Fruit fly (Drosophila melanogaster) whole organism, wandering third instar larva: Measurements from ENCODE around the gene CG15517.

Experiments used
- CG32264 ChIP-seq: fragments of 200-800 bp; sonication (Bioruptor generic); optimal IDR thresholded peaks from 2 replicates; lab custom pipeline; 2016; ENCODE audit warnings: missing biosample characterization, missing genetic modification characterization
- CG9705 ChIP-seq: fragments of 200-800 bp; sonication (Bioruptor generic); optimal IDR thresholded peaks from 2 replicates; lab custom pipeline; 2018; ENCODE audit warnings: missing biosample characterization, mild to moderate bottlenecking, missing genetic modification characterization
- CrebA ChIP-seq: fragments of 200-800 bp; sonication (Bioruptor generic); optimal IDR thresholded peaks from 2 replicates; lab custom pipeline; 2016; ENCODE audit warnings: missing biosample characterization, mild to moderate bottlenecking, missing genetic modification characterization, borderline replicate concordance
- Dif ChIP-seq: fragments of 200-275, 200-300 bp; sonication (Bioruptor generic); optimal IDR thresholded peaks from 2 replicates; lab custom pipeline; 2018; ENCODE audit warnings: missing biosample characterization, missing genetic modification characterization; ENCODE audit not compliant: partially characterized antibody
- Hnf4 ChIP-seq: fragments of 200-800 bp; sonication (Bioruptor generic); optimal IDR thresholded peaks from 2 replicates; lab custom pipeline; 2016; ENCODE audit warnings: missing biosample characterization, mild to moderate bottlenecking, missing genetic modification characterization
- Hr78 ChIP-seq: fragments of >200 bp; optimal IDR thresholded peaks from 2 replicates; lab custom pipeline; 2017; ENCODE audit warnings: missing biosample characterization, missing genetic modification characterization
- Hr83 ChIP-seq: fragments of 200-300 bp; sonication (Bioruptor generic); optimal IDR thresholded peaks from 2 replicates; lab custom pipeline; 2016; ENCODE audit warnings: missing biosample characterization, mild to moderate bottlenecking, missing genetic modification characterization, moderate library complexity; ENCODE audit not compliant: poor library complexity, severe bottlenecking
- Jra ChIP-seq: sonication (Bioruptor generic); optimal IDR thresholded peaks from 2 replicates; lab custom pipeline; 2016; ENCODE audit warnings: missing biosample characterization, missing genetic modification characterization
- Myc ChIP-seq: fragments of >200 bp; optimal IDR thresholded peaks from 2 replicates; lab custom pipeline; 2017
- N ChIP-seq: fragments of >200 bp; optimal IDR thresholded peaks from 2 replicates; lab custom pipeline; 2018; ENCODE audit warnings: missing biosample characterization, missing external identifiers, missing genetic modification characterization
- OdsH ChIP-seq: fragments of 200-800 bp; sonication (Bioruptor generic); optimal IDR thresholded peaks from 2 replicates; lab custom pipeline; 2016; ENCODE audit warnings: missing biosample characterization, mild to moderate bottlenecking, missing genetic modification characterization
- Rel ChIP-seq, 2 experiments: fragments of 200-800 bp; sonication (Bioruptor generic) in 1 of 2; optimal IDR thresholded peaks; 2 replicates in 1 of 2; 3 replicates in 1 of 2; lab custom pipeline; 2016 to 2019; ENCODE audit warnings: mild to moderate bottlenecking in 2 of 2, missing biosample characterization in 2 of 2, missing genetic modification characterization in 2 of 2, moderate library complexity in 1 of 2
- Sp1 ChIP-seq: fragments of 200-800 bp; sonication (Bioruptor generic); optimal IDR thresholded peaks from 3 replicates; lab custom pipeline; 2019; ENCODE audit warnings: missing biosample characterization, mild to moderate bottlenecking, missing genetic modification characterization, moderate library complexity
- Vsx2 ChIP-seq: fragments of 200-300, 225-300 bp; sonication (Bioruptor generic); optimal IDR thresholded peaks from 2 replicates; lab custom pipeline; 2018; ENCODE audit warnings: missing biosample characterization, missing genetic modification characterization; ENCODE audit not compliant: partially characterized antibody
- br ChIP-seq: fragments of 200-800 bp; sonication (Bioruptor generic); optimal IDR thresholded peaks from 2 replicates; lab custom pipeline; 2016; ENCODE audit warnings: missing biosample characterization, missing genetic modification characterization
- dl ChIP-seq, 2 experiments: fragments of 175-275, 200-275 bp in 1 of 2; fragments of 200-275 bp in 1 of 2; sonication (Bioruptor generic); optimal IDR thresholded peaks; lab custom pipeline; 2018; ENCODE audit warnings: mild to moderate bottlenecking in 2 of 2, missing biosample characterization in 2 of 2, missing genetic modification characterization in 2 of 2, moderate library complexity in 2 of 2; ENCODE audit not compliant: partially characterized antibody in 2 of 2, insufficient read depth in 1 of 2
- dsf ChIP-seq: sonication (Bioruptor generic); optimal IDR thresholded peaks from 2 replicates; lab custom pipeline; 2016; ENCODE audit warnings: missing biosample characterization, missing genetic modification characterization, borderline replicate concordance
- foxo ChIP-seq, 2 experiments: fragments of 200-800 bp; sonication (Bioruptor generic); optimal IDR thresholded peaks; 2 replicates in 1 of 2; 3 replicates in 1 of 2; lab custom pipeline; 2016 to 2017; ENCODE audit warnings: missing biosample characterization in 2 of 2, missing genetic modification characterization in 2 of 2
- h ChIP-seq: fragments of 200-800 bp; sonication (Bioruptor generic); optimal IDR thresholded peaks from 3 replicates; lab custom pipeline; 2016; ENCODE audit warnings: missing biosample characterization, mild to moderate bottlenecking, missing genetic modification characterization
- jim ChIP-seq: fragments of 175-275, 200-325 bp; sonication (Bioruptor generic); optimal IDR thresholded peaks from 2 replicates; lab custom pipeline; 2016; ENCODE audit warnings: missing biosample characterization, mild to moderate bottlenecking, missing genetic modification characterization
- pan ChIP-seq: fragments of >200 bp; optimal IDR thresholded peaks from 2 replicates; lab custom pipeline; 2017
- psq ChIP-seq: fragments of 200-800 bp; sonication (Bioruptor generic); optimal IDR thresholded peaks from 3 replicates; lab custom pipeline; 2017; ENCODE audit warnings: missing biosample characterization, mild to moderate bottlenecking, missing genetic modification characterization, moderate library complexity
- rgr ChIP-seq: fragments of 200-800 bp; sonication (Bioruptor generic); optimal IDR thresholded peaks from 3 replicates; lab custom pipeline; 2016; ENCODE audit warnings: missing biosample characterization, mild to moderate bottlenecking, missing genetic modification characterization
- sage ChIP-seq: fragments of 200-800 bp; sonication (Bioruptor generic); optimal IDR thresholded peaks from 2 replicates; lab custom pipeline; 2016; ENCODE audit warnings: missing biosample characterization, mild to moderate bottlenecking, missing genetic modification characterization
- sv ChIP-seq: fragments of 200-800 bp; sonication (Bioruptor generic); optimal IDR thresholded peaks from 3 replicates; lab custom pipeline; 2016; ENCODE audit warnings: missing biosample characterization, missing genetic modification characterization
- usp ChIP-seq: fragments of >200 bp; optimal IDR thresholded peaks from 2 replicates; lab custom pipeline; 2017; ENCODE audit warnings: missing biosample characterization, missing genetic modification characterization
- woc ChIP-seq: sonication (Bioruptor generic); optimal IDR thresholded peaks from 2 replicates; lab custom pipeline; 2016; ENCODE audit warnings: missing biosample characterization, mild to moderate bottlenecking, missing genetic modification characterization

Gene CG15517

dm6 chr3R:29903775-29904356 is at the start of gene CG15517:
Gene CG15517, minus strand, starts transcription at chr3R:29903825.
- peak; percentile 29 for TF ChIP-seq Dif (GFP tag; lab: Kevin White, UChicago)
- peak in 1 of 2 experiments; percentile 7 for TF ChIP-seq dl (GFP tag; optimal IDR thresholded peaks at IDR 0.05; lab: Kevin White, UChicago; ENCODE audit: insufficient read depth in 1 of 2, partially characterized antibody in 2 of 2)
- TF ChIP-seq rgr (GFP tag; lab: Kevin White, UChicago): no peak
- peak; percentile 12 for TF ChIP-seq Vsx2 (GFP tag; lab: Kevin White, UChicago)
- peak; percentile 44 for TF ChIP-seq Myc
- TF ChIP-seq, all 38 proteins: peak for 4

- TF ChIP-seq Sp1 (no peak), Vsx2 (GFP tag; lab: Kevin White, UChicago) (peak; percentile 100), jim (GFP tag; lab: Kevin White, UChicago) (no peak), psq (GFP tag; lab: Kevin White, UChicago) (no peak), Dif (GFP tag; lab: Kevin White, UChicago) (peak; percentile 100), dl (GFP tag; optimal IDR thresholded peaks at IDR 0.05; lab: Kevin White, UChicago; ENCODE audit: insufficient read depth in 1 of 2, partially characterized antibody in 2 of 2) (peak; percentile 95 to 96), CG9705 (GFP tag; lab: Kevin White, UChicago) (no peak)
Measured at dm6 chr3R:29935756-29936155, 32.1 kb upstream of the CG15517 start, which contains the start of the genes eIF2Balpha and Vps13B. Gene eIF2Balpha, minus strand, starts transcription at chr3R:29935888. Gene Vps13B, plus strand, starts transcription at chr3R:29935978.

dm6 chr3R:29933007-29933464 is 29.4 kb upstream of the CG15517 start, which contains the start of the genes Cog7, CG42557 and CG42558:
Gene Cog7, minus strand, starts transcription at chr3R:29933057.
Gene CG42557, plus strand, starts transcription at chr3R:29933287.
Gene CG42558, plus strand, starts transcription at chr3R:29933287.
- TF ChIP-seq rgr (GFP tag; lab: Kevin White, UChicago) (no peak), woc (no peak), h (GFP tag; lab: Kevin White, UChicago) (no peak), sv (no peak), Vsx2 (GFP tag; lab: Kevin White, UChicago) (no peak), Hr83 (GFP tag; lab: Kevin White, UChicago) (no peak), Hr78 (GFP tag; lab: Kevin White, UChicago) (no peak), dsf (no peak)

- TF ChIP-seq CG32264 (GFP tag; lab: Kevin White, UChicago): no peak
- TF ChIP-seq Hr78 (GFP tag; lab: Kevin White, UChicago): no peak
- TF ChIP-seq sv: no peak
- TF ChIP-seq sage (GFP tag; lab: Kevin White, UChicago): no peak
- TF ChIP-seq Sp1: no peak
- no peak for TF ChIP-seq Dif (GFP tag; lab: Kevin White, UChicago)
- TF ChIP-seq pan (lab: Kevin White, UChicago): no peak
- no peak for TF ChIP-seq CG9705 (GFP tag; lab: Kevin White, UChicago)
- TF ChIP-seq CrebA (GFP tag; lab: Kevin White, UChicago): no peak
- TF ChIP-seq usp (GFP tag; lab: Kevin White, UChicago): no peak
- no peak for TF ChIP-seq woc
- TF ChIP-seq Jra (GFP tag; lab: Kevin White, UChicago): no peak
- TF ChIP-seq Myc: no peak
Measured at dm6 chr3R:29930286-29930685, 26.7 kb upstream of the CG15517 start, which contains the start of gene alpha-Man-Ic. Gene alpha-Man-Ic, minus strand, starts transcription at chr3R:29930386.

dm6 chr3R:29926955-29927354 is 23.3 kb upstream of the CG15517 start, which contains the start of gene CG15522:
Gene CG15522, plus strand, starts transcription at chr3R:29927255.
- no peak for TF ChIP-seq CG9705 (GFP tag; lab: Kevin White, UChicago)
- TF ChIP-seq Hnf4 (GFP tag; lab: Kevin White, UChicago): no peak
- TF ChIP-seq jim (GFP tag; lab: Kevin White, UChicago): no peak
- TF ChIP-seq foxo (GFP tag; optimal IDR thresholded peaks at IDR 0.05; lab: Kevin White, UChicago): no peak
- TF ChIP-seq pan (lab: Kevin White, UChicago): no peak
- TF ChIP-seq sv: no peak
- TF ChIP-seq OdsH: no peak
- no peak for TF ChIP-seq psq (GFP tag; lab: Kevin White, UChicago)
- TF ChIP-seq sage (GFP tag; lab: Kevin White, UChicago): no peak
- TF ChIP-seq Myc: no peak
- TF ChIP-seq Rel (GFP tag; optimal IDR thresholded peaks at IDR 0.05; lab: Kevin White, UChicago): no peak
- no peak for TF ChIP-seq Rel (tag; optimal IDR thresholded peaks at IDR 0.05; lab: Kevin White, UChicago)
- no peak for TF ChIP-seq N
- TF ChIP-seq usp (GFP tag; lab: Kevin White, UChicago): no peak
- no peak for TF ChIP-seq CrebA (GFP tag; lab: Kevin White, UChicago)
- TF ChIP-seq Hr83 (GFP tag; lab: Kevin White, UChicago): no peak
- TF ChIP-seq br: no peak
